Fruit fly (Drosophila melanogaster) ovary, adult (tissue): Measurements from ENCODE around the gene CG12016.

Experiments
- CG17801 ChIP-seq: fragments of 200-800 bp; optimal IDR thresholded peaks from 2 replicates; lab custom pipeline; 2019; ENCODE audit warnings: missing biosample characterization, mild to moderate bottlenecking, missing genetic modification characterization, moderate library complexity; ENCODE audit not compliant: partially characterized antibody

CG12016 gene

DNA sequence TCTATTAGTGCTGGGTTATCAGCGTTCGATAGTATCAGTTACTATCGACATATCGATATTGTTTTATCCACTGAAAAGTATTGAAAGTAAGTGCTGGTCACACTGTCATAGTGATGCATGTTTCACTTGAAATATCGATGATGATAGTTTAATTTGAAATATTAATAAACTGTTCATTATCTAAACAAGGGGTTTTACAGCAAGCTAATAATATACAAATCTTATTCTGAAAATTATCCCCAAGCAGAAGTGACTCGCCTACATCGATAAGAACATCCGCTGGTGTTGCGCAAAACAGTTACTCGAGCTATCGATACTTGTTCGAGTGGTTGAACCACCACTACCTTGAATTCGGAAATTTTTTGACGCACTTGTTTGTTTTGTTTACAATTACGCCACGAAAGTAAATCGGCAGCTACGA is at the start of gene CG12016, which contains the start of the genes PIG-C and Dpm2:
TSS of gene CG12016 (plus strand) at position 333 of the 421 bp plus-strand sequence.
TSS of gene PIG-C (minus strand) at position 10 of the 421 bp plus-strand sequence.
TSS of gene Dpm2 (plus strand) at position 333 of the 421 bp plus-strand sequence.
- peak; percentile 50 for TF ChIP-seq CG17801 (GFP tag; lab: Kevin White, UChicago)

- no peak for TF ChIP-seq CG17801 (GFP tag; lab: Kevin White, UChicago)
Measured at dm6 chr3L:3270736-3271135, 48.6 kb upstream of the CG12016 start, which contains the start of gene CG14960. Gene CG14960, plus strand, starts transcription at chr3L:3271036.

DNA sequence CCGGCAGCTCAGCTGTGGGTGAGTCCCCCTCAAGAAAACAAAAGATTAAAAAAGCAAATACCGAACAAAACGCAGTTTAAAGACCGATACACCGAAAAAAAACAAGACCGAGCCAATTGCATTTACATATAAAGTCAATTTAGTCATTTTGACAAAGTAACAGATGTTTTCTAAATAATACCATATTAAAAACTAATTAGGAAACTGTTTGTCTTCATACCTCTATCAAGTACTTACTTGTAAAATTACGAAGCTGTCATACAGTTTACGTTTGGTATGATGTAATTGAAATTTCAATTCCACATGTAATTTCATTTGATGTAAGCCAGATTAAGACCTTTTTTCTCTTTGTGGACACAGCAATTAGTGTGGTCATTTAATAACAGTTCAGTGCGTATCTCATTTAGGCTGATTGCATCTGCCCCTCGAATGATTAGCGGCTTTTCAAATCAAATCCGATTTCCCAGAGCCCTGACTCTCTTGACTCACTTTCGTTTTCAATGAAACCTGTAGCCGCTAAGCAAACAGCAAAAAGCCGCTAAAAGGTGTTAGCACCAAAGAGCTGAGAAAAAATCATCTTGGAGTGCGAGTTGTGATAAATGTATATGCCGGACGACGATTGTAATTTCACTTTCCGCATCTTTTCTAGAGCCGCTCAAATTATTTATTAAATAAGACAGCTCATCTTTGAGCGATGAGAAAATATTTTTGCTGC is 44.7 kb upstream of the CG12016 start:
- no peak for TF ChIP-seq CG17801 (GFP tag; lab: Kevin White, UChicago)

DNA sequence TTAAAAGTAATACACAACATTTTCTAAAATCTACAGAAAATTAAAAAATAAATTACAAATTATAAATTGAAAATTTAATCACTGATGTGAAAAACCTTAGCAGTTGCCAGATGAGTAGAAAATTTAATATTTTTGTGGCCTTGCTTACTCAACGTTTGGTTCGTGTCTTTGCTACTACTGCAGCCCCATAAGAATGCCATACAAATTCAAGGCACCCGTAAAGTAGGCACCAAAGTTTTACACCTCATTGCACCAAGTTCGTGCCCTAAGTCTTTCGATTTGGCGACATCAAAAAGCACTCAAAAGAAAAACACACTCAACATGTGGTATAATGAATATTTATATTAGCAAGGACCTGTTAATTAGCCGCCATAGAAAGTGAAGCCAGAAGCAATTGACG is 42.4 kb upstream of the CG12016 start:
- TF ChIP-seq CG17801 (GFP tag; lab: Kevin White, UChicago): no peak

dm6 chr3L:3279930-3280329 is 39.4 kb upstream of the CG12016 start, which contains the start of gene CG12017:
Gene CG12017, plus strand, starts transcription at chr3L:3280239.
- no peak for TF ChIP-seq CG17801 (GFP tag; lab: Kevin White, UChicago)

- TF ChIP-seq CG17801 (GFP tag; lab: Kevin White, UChicago): no peak
Measured at dm6 chr3L:3283264-3283663, 36.1 kb upstream of the CG12016 start.

DNA sequence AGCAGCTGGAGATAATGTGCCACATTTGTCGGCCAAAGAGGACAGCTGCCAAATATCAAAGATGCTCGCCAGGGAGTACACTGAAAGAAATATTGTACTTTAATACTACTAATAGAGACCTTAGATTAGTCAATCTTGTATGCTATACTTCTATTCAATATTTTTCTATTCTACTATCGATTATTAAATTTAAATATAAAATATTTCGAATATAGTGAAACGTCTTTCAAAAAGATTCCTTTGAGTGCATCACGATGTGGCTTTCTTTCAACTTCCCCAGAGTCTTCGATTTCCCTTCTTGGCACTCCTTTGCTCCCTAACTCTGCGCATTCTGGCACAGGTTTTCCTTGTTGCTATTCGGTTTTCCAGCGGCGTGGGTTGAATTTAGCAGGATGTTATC is 34.5 kb upstream of the CG12016 start:
- no peak for TF ChIP-seq CG17801 (GFP tag; lab: Kevin White, UChicago)

dm6 chr3L:3288414-3288813 is 30.9 kb upstream of the CG12016 start:
- TF ChIP-seq CG17801 (GFP tag; lab: Kevin White, UChicago): no peak

- TF ChIP-seq CG17801 (GFP tag; lab: Kevin White, UChicago): no peak
Measured at dm6 chr3L:3291159-3291558, 28.2 kb upstream of the CG12016 start, which contains the start of gene CG12009. Gene CG12009, plus strand, starts transcription at chr3L:3291459.

DNA sequence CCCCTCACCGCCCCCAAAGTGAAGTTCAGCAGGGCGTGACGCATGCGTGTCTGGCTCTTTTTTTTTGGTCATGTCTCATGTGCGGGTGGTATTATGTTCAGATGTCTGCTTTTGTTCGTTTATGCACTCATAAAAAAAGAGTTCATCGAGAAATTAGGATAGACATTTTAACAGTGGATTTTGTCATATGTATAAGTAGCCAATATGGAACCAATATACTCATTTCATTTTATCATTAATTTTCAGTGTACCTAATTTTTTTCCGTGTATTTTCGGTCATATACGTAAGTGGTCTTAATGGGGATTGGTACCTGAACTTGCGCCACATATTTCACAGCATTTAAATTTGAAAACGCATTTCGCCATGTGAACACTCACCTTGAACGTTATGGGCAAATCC is 19.0 kb upstream of the CG12016 start:
- TF ChIP-seq CG17801 (GFP tag; lab: Kevin White, UChicago): no peak

DNA sequence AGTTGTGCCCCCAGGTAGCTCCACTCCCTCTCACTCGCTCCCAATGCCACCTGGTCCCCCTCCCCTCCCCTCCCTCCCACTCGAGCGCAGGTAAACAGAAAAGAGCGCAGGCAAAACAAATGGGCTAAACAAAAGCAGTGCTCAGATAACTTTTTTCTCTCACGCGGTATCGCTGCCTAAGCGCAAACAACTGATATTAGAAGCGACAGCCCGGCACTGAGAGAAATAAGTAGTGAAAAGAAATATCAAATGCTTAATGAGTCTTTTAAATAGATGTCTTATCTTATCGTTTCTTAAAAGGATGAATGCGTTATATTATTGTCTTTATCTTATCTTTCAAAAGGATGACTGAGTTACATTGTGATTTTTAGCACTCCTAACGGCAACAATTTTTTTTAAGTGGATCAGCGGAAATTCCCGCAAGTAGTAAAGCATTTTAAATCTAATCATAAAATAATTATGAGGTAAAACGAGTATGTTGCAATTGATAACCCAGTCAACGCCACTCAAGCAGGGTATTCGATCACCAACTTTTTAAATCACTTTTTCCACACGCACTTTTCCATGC is 18.1 kb upstream of the CG12016 start:
- peak; percentile 9 for TF ChIP-seq CG17801 (GFP tag; lab: Kevin White, UChicago)

DNA sequence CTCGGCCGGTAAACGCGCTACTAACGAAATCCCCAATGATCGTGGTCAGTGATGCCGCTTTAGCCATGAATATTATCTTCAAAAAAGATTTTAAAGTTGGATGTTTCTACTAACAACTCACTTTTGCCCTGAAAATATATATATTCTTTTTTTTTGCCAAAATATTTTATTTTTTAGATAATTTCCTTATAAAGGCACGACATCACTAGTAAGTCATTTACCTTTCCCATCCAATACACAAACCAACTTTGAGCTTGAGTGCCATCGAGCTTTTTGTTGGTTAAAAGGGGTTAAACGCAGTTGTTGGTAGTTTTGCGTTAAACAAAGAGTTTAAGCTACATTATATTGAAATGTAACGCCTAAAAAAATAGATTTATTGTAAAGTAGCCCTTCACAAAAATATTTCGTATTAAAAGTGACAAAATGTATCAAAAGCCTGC is 16.2 kb upstream of the CG12016 start, which contains the start of gene CG14968:
TSS of gene CG14968 (minus strand) at position 26 of the 440 bp plus-strand sequence.
- TF ChIP-seq CG17801 (GFP tag; lab: Kevin White, UChicago): peak; percentile 72

DNA sequence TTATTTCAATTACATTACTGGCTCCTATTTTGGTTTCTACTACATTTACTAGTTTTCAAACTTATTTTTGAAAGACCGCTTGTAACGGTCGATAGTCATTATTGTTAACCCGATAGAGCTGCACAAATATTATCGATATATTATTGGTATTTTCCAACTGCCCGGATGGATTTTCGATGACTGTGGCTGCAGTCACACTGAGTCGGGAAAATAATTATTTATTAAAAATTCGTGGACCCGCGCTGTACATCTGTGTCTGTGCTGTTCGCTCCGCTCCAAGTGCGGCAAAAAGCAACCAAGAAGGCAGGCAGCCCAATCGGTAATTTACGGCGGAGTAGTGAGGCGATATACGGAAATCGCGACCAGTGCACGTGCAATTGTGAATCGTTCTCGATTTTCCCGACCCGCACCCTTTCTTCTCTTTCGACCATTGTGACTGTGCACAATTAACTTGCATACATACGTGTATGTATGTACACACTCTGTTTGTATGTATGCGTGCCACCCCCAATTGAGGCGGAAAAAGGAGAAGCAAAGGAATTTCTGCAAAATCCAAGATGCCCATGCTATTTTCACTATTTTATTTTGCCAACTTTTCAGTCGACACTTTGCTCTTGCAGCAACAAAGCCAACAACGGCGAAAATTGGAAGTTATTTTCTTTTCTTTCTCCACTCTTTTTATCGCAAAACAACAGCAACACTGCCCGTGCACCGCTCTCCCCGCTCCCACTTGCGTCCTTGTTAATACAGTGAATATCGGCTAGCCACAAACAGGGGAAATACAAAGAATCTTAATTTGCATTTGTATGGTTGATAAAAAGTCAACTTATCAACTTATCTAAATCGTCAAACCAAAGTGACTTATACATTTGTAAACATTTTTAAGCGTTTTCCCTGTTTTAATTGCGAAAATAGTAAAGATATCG is 15.6 kb upstream of the CG12016 start, which contains the start of gene ZnT63C:
TSS of gene ZnT63C (plus strand) at position 175 of the 926 bp plus-strand sequence.
- TF ChIP-seq CG17801 (GFP tag; lab: Kevin White, UChicago): peak; percentile 18

DNA sequence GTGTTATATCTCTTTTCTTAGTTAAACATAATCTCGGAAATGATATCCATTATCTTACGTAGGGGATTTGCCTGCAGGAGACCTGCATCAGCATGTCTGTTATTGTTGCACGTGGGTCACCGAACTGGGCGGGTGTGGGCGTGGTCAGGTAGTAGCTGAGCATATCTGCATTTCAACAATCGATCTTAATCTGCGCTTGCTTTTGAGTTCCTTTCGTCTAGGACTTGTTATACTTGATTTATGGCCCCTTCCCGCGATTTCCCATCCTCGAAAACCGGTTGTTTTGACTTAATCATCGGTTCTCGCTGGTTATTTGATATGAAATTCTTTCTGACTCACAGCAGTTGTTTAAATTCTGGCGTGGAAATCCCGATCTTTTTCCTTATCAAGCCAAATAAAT is 14.6 kb upstream of the CG12016 start:
- no peak for TF ChIP-seq CG17801 (GFP tag; lab: Kevin White, UChicago)
